Fruit fly (Drosophila melanogaster) whole organism, pupa: ENCODE data around the gene Sfp24F.

Source experiments
- CG12605 ChIP-seq: fragments of 200-800 bp; sonication (Bioruptor generic); IDR thresholded peaks from 2 replicates; pipeline ENCODE4 v1.3.6; 2022; ENCODE audit warnings: missing biosample characterization, missing genetic modification characterization
- CG13204 ChIP-seq: fragments of 200-800 bp; sonication (Bioruptor generic); optimal IDR thresholded peaks from 2 replicates; lab custom pipeline; 2018; ENCODE audit warnings: missing biosample characterization, mild to moderate bottlenecking, missing genetic modification characterization, moderate library complexity
- CG14655 ChIP-seq: fragments of 200-800 bp; sonication (Bioruptor generic); optimal IDR thresholded peaks from 3 replicates; lab custom pipeline; 2017; ENCODE audit warnings: mild to moderate bottlenecking, missing biosample characterization, missing genetic modification reagents, missing genetic modification characterization
- CG15710 ChIP-seq: fragments of 200-800 bp; sonication (Bioruptor generic); optimal IDR thresholded peaks from 2 replicates; lab custom pipeline; 2018; ENCODE audit warnings: missing biosample characterization, mild to moderate bottlenecking, missing genetic modification characterization, moderate library complexity
- CG32121 ChIP-seq: fragments of 200-800 bp; sonication (Bioruptor generic); IDR thresholded peaks from 2 replicates; pipeline ENCODE4 v1.3.6; 2022; ENCODE audit warnings: missing biosample characterization, missing genetic modification characterization
- CG34367 ChIP-seq: fragments of 200-800 bp; sonication (Bioruptor generic); optimal IDR thresholded peaks from 2 replicates; lab custom pipeline; 2018; ENCODE audit warnings: missing biosample characterization, mild to moderate bottlenecking, missing genetic modification characterization
- CG4496 ChIP-seq: fragments of 200-800 bp; sonication (Bioruptor generic); IDR thresholded peaks from 3 replicates; pipeline ENCODE4 v1.3.6; 2022; ENCODE audit warnings: missing biosample characterization, missing genetic modification characterization
- CG8159 ChIP-seq: fragments of 200-800 bp; sonication (Bioruptor generic); optimal IDR thresholded peaks from 3 replicates; lab custom pipeline; 2018; ENCODE audit warnings: missing biosample characterization, mild to moderate bottlenecking, missing genetic modification characterization, moderate library complexity
- CG8301 ChIP-seq: fragments of 200-800 bp; sonication (Bioruptor generic); optimal IDR thresholded peaks from 2 replicates; lab custom pipeline; 2018; ENCODE audit warnings: missing biosample characterization, mild to moderate bottlenecking, missing genetic modification characterization
- EcR ChIP-seq: fragments of 200-800 bp; sonication (Bioruptor generic); optimal IDR thresholded peaks from 3 replicates; lab custom pipeline; 2019; ENCODE audit warnings: missing biosample characterization, missing genetic modification characterization, mild to moderate bottlenecking, moderate library complexity, missing genetic modification reagents
- Ets98B ChIP-seq: fragments of 200-800 bp; sonication (Bioruptor generic); IDR thresholded peaks from 2 replicates; pipeline ENCODE4 v1.3.6; 2022; ENCODE audit warnings: missing biosample characterization, missing genetic modification characterization
- Pif1A ChIP-seq: fragments of 200-800 bp; sonication (Bioruptor generic); optimal IDR thresholded peaks from 3 replicates; lab custom pipeline; 2016; ENCODE audit warnings: missing biosample characterization, missing genetic modification characterization
- Pif1B ChIP-seq: fragments of 200-800 bp; sonication (Bioruptor generic); optimal IDR thresholded peaks from 3 replicates; lab custom pipeline; 2016; ENCODE audit warnings: missing biosample characterization, missing genetic modification characterization
- Snoo ChIP-seq: fragments of 200-800 bp; sonication (Bioruptor generic); optimal IDR thresholded peaks from 3 replicates; lab custom pipeline; 2017; ENCODE audit warnings: missing biosample characterization, mild to moderate bottlenecking, missing genetic modification characterization, inconsistent platforms
- fd96Ca ChIP-seq: fragments of 200-800 bp; sonication (Bioruptor generic); IDR thresholded peaks from 3 replicates; pipeline ENCODE4 v1.3.6; 2022; ENCODE audit warnings: missing biosample characterization, missing genetic modification characterization
- gl ChIP-seq: fragments of 200-800 bp; sonication (Bioruptor generic); optimal IDR thresholded peaks from 2 replicates; lab custom pipeline; 2018; ENCODE audit warnings: missing biosample characterization, mild to moderate bottlenecking, missing genetic modification characterization
- rn ChIP-seq: fragments of 200-800 bp; sonication (Bioruptor generic); IDR thresholded peaks from 2 replicates; pipeline ENCODE4 v1.3.6; 2022; ENCODE audit warnings: missing biosample characterization, missing genetic modification characterization

Gene Sfp24F

dm6 chr2L:4416089-4416488 is 25.8 kb downstream of the Sfp24F start:
- TF ChIP-seq CG14655 (GFP tag; lab: Kevin White, UChicago): peak; percentile 54
- TF ChIP-seq Pif1A (GFP tag; lab: Kevin White, UChicago): peak; percentile 50
- TF ChIP-seq rn: no peak
- peak; percentile 35 for TF ChIP-seq CG32121
- TF ChIP-seq Ets98B (GFP tag; lab: Robert Waterston, UW): no peak
- TF ChIP-seq Pif1B (GFP tag; lab: Kevin White, UChicago): no peak
- TF ChIP-seq CG12605: no peak
- peak; percentile 43; the same call in 1 of the 3 replicates for TF ChIP-seq CG4496 (GFP tag; lab: Robert Waterston, UW)
- TF ChIP-seq CG34367 (tag; lab: Kevin White, UChicago): peak; percentile 23
- no peak for TF ChIP-seq CG8301 (tag; lab: Kevin White, UChicago)
- no peak for TF ChIP-seq EcR
- peak; percentile 65 for TF ChIP-seq CG8159 (tag; lab: Kevin White, UChicago)
- 0 out of 3 replicates have a peak, but pooled peaks have one; percentile 35 for TF ChIP-seq fd96Ca (GFP tag; lab: Robert Waterston, UW)
- TF ChIP-seq CG15710 (tag; lab: Kevin White, UChicago): peak; percentile 58

DNA sequence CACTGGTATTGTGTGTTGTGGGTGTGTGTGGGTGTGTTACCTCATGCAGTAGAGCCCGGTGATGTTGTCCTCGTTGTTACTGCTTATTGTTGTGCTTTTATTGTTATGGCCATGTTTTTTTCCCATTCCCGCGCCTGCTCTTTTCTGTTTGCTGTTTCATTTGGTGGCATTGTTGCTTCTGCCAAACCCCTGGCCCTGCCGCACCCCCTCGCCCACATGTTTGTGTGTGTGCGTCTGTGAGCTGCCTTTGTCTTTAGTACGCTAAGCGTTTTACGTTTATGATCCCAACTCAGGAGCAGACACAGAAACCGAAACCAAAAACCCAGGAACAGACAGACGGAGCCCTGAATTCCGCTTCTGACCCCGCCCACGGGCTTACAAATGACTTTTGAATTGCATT is 27.8 kb downstream of the Sfp24F start:
- TF ChIP-seq gl (tag; lab: Kevin White, UChicago): no peak
- TF ChIP-seq CG13204: no peak
- no peak for TF ChIP-seq Pif1A (GFP tag; lab: Kevin White, UChicago)
- TF ChIP-seq, all 21 proteins: peak for 0

- TF ChIP-seq CG32121 (no peak), EcR (no peak), Snoo (tag; lab: Kevin White, UChicago) (no peak)
These were observed 31.0 kb downstream of the Sfp24F start, which contains the start of gene CG43055 for dm6 chr2L:4410855-4411254. Gene CG43055, plus strand, starts transcription at chr2L:4411155.

dm6 chr2L:4403013-4403604 is 38.8 kb downstream of the Sfp24F start, which contains the start of gene Dim1:
Gene Dim1, plus strand, starts transcription at chr2L:4403251.
- TF ChIP-seq gl (tag; lab: Kevin White, UChicago) (no peak), CG15710 (tag; lab: Kevin White, UChicago) (no peak), CG34367 (tag; lab: Kevin White, UChicago) (no peak), CG14655 (GFP tag; lab: Kevin White, UChicago) (no peak), CG4496 (GFP tag; lab: Robert Waterston, UW) (peak; percentile 57; the same call in 2 of the 3 replicates), CG8159 (tag; lab: Kevin White, UChicago) (no peak), CG12605 (peak; percentile 37; the same call in 1 of the 2 replicates), EcR (no peak), Ets98B (GFP tag; lab: Robert Waterston, UW) (no peak), CG13204 (no peak)

DNA sequence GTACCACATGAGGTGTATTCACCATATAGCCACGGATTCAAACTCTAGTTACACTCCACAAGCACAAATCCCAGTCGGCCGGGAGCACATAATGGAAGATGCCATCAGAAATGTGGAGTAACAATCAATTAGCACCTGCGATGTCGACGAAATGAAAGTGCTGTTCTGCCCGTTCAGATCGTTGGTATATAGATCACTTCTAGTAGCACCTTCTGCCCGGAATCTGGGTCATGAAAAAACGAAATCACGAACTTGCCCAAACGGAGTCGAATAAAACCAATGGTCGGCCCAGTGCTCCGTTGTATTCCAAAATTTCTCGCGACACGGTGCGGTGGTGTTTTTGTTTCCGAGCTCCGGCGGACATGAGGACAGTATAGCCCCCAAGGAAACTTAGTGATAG is 41.2 kb downstream of the Sfp24F start, which contains the start of gene CG33003:
Gene CG33003, plus strand, starts transcription at position 301 of the 400 bp plus-strand sequence.
- TF ChIP-seq CG34367 (tag; lab: Kevin White, UChicago) (no peak), CG14655 (GFP tag; lab: Kevin White, UChicago) (no peak)

DNA sequence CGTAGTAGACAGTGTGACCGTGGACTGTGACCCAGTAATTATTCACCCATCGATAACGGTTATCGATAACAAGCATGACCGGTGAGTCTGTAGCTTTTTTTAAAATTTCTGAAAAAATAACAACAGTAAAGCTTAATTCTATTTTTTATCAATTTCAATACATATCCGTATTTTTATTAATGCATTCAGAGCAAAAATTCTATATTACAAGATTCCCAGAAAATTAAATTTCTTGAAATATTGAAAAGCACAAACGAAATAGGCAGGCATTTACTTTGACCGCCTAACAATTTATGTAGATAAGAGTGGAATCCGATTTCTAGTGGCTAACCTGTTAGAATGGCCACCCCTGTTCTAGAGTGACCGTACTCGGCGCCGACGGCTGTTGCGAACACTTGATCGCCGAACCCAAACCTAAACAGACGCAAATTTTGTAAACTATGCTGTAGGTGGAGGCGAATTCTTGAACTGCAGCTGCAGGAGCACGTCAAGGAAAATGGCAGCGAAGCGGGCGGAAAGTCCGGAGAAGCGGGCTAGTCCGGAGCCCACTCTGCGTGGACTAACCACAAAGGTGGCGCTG is 47.9 kb downstream of the Sfp24F start, which contains the start of gene CG3652:
Gene CG3652, minus strand, starts transcription at position 35 of the 580 bp plus-strand sequence.
- no peak for TF ChIP-seq fd96Ca (GFP tag; lab: Robert Waterston, UW)
- no peak for TF ChIP-seq CG32121
- no peak for TF ChIP-seq CG15710 (tag; lab: Kevin White, UChicago)
- TF ChIP-seq CG8159 (tag; lab: Kevin White, UChicago): no peak
- TF ChIP-seq EcR: no peak
- TF ChIP-seq Ets98B (GFP tag; lab: Robert Waterston, UW): no peak
- no peak for TF ChIP-seq CG13204
- no peak for TF ChIP-seq gl (tag; lab: Kevin White, UChicago)
